Worm (Caenorhabditis elegans) whole organism, young adult: ENCODE data around the gene grd-6.

ENCODE experiments used
- F49E8.2 ChIP-seq: sonication (generic microtip); optimal IDR thresholded peaks from 3 replicates; lab custom pipeline; 2017; ENCODE audit warnings: missing genetic modification characterization, mild to moderate bottlenecking, missing compliant biosample characterization, antibody characterized with exemption, moderate library complexity; ENCODE audit not compliant: insufficient read depth
- K12H6.12 ChIP-seq: fragments of 200-800 bp; sonication (Bioruptor generic); optimal IDR thresholded peaks from 2 replicates; lab custom pipeline; 2018; ENCODE audit warnings: mild to moderate bottlenecking, missing genetic modification characterization, missing compliant biosample characterization
- ama-1 ChIP-seq, 3 experiments: fragments of 150-350 bp in 1 of 3; sonication (generic microtip) in 2 of 3; optimal IDR thresholded peaks; 2 replicates each; lab custom pipeline; 2014 to 2018; ENCODE audit warnings: missing biosample characterization in 2 of 3, missing genetic modification characterization in 2 of 3, missing genetic modification reagents in 2 of 3
- ccch-3 ChIP-seq: fragments of 200-800 bp; sonication (Bioruptor generic); optimal IDR thresholded peaks from 2 replicates; lab custom pipeline; 2018; ENCODE audit warnings: mild to moderate bottlenecking, missing genetic modification characterization, missing compliant biosample characterization
- chd-7 ChIP-seq: sonication (generic microtip); optimal IDR thresholded peaks from 2 replicates; lab custom pipeline; 2016; ENCODE audit warnings: mild to moderate bottlenecking, missing genetic modification characterization, moderate library complexity, missing compliant biosample characterization
- dpl-1 ChIP-seq: fragments of 150-350 bp; optimal IDR thresholded peaks from 2 replicates; lab custom pipeline; 2014; ENCODE audit warnings: missing biosample characterization, missing genetic modification reagents, missing genetic modification characterization
- ets-4 ChIP-seq: fragments of 200-800 bp; sonication (Bioruptor generic); optimal IDR thresholded peaks from 2 replicates; lab custom pipeline; 2018; ENCODE audit warnings: mild to moderate bottlenecking, missing genetic modification characterization, missing compliant biosample characterization
- nfya-1 ChIP-seq: sonication (generic microtip); optimal IDR thresholded peaks from 2 replicates; lab custom pipeline; 2017; ENCODE audit warnings: antibody characterized with exemption, missing compliant biosample characterization, missing genetic modification characterization, borderline replicate concordance; ENCODE audit not compliant: insufficient read depth
- sea-2 ChIP-seq: fragments of 200-800 bp; sonication (Bioruptor generic); IDR thresholded peaks from 2 replicates; pipeline ENCODE4 v1.3.6; 2022; ENCODE audit warnings: missing genetic modification characterization, missing compliant biosample characterization
- snpc-1.1 ChIP-seq: sonication (generic microtip); optimal IDR thresholded peaks from 2 replicates; lab custom pipeline; 2017; ENCODE audit warnings: missing genetic modification characterization, mild to moderate bottlenecking, missing compliant biosample characterization, antibody characterized with exemption, moderate library complexity, missing genotype, missing genetic modification reagents; ENCODE audit not compliant: insufficient read depth
- snpc-1.3 ChIP-seq: sonication (generic microtip); optimal IDR thresholded peaks from 2 replicates; lab custom pipeline; 2017; ENCODE audit warnings: missing genetic modification characterization, mild to moderate bottlenecking, missing compliant biosample characterization, antibody characterized with exemption, moderate library complexity, missing genotype, missing genetic modification reagents; ENCODE audit not compliant: insufficient read depth
- unc-130 ChIP-seq: sonication (generic microtip); optimal IDR thresholded peaks from 2 replicates; lab custom pipeline; 2016; ENCODE audit warnings: missing genetic modification reagents, missing genetic modification characterization, missing compliant biosample characterization
- zfh-2 ChIP-seq: fragments of 200-800 bp; sonication (Bioruptor generic); conservative IDR thresholded peaks from 2 replicates; pipeline ENCODE4 v1.3.6; 2022; ENCODE audit warnings: missing genetic modification reagents, missing genetic modification characterization, missing compliant biosample characterization

DNA sequence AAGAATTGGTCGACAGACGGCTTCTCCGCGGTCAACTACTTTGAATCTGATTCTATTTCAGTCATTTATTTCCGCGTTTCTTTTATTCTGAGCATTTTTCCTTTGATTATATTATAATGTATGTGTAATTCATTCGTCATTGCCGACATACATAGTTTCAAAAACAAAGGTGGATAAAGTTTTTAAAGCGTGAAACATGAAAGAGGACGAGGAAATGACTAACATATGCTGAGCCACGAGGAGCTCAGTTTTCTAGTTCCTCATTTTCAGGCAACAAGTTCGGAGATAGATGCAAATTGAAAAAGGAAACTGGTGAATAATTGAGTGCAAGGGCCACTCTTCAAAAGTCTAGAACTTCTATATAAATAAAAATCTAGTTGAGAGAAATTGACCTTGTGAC is 46.5 kb downstream of the grd-6 start:
- TF ChIP-seq F49E8.2 (no peak), snpc-1.1 (tag; lab: Kevin White, UChicago) (no peak), sea-2 (GFP tag; lab: Robert Waterston, UW) (no peak), zfh-2 (GFP tag; lab: Robert Waterston, UW) (no peak), unc-130 (no peak), snpc-1.3 (no peak), chd-7 (no peak), nfya-1 (no peak), ama-1 (optimal IDR thresholded peaks at IDR 0.05; lab: Kevin White, UChicago) (no peak), ama-1 (GFP tag; optimal IDR thresholded peaks at IDR 0.05; lab: Kevin White, UChicago) (no peak), K12H6.12 (tag; lab: Kevin White, UChicago) (no peak), dpl-1 (GFP tag; lab: Kevin White, UChicago) (no peak), ccch-3 (no peak), ets-4 (GFP tag; lab: Kevin White, UChicago) (no peak)
